Fruit fly (Drosophila melanogaster) Kc167 (cell line): Measurements from ENCODE around the gene crol.

ENCODE experiments used
- Myc ChIP-seq: fragments of >200 bp; optimal IDR thresholded peaks from 2 replicates; lab custom pipeline; 2017; ENCODE audit warnings: missing external identifiers
- Sin3A ChIP-seq: fragments of >200 bp; optimal IDR thresholded peaks from 2 replicates; lab custom pipeline; 2018; ENCODE audit warnings: missing external identifiers
- h ChIP-seq: fragments of >200 bp; optimal IDR thresholded peaks from 3 replicates; lab custom pipeline; 2018; ENCODE audit warnings: missing external identifiers
- insv ChIP-seq: fragments of >200 bp; optimal IDR thresholded peaks from 3 replicates; lab custom pipeline; 2018; ENCODE audit warnings: missing external identifiers
- psq ChIP-seq: fragments of >200 bp; optimal IDR thresholded peaks from 2 replicates; lab custom pipeline; 2017; ENCODE audit warnings: missing external identifiers
- ttk ChIP-seq: sonication (Bioruptor generic); optimal IDR thresholded peaks from 2 replicates; lab custom pipeline; 2017; ENCODE audit warnings: missing external identifiers

The crol gene

dm6 chr2L:11836943-11837342 lies 27.7 kb upstream of the crol start, which contains the start of gene Sfp33A4:
Gene Sfp33A4, plus strand, starts transcription at chr2L:11837243.
- TF ChIP-seq Myc, result no peak
- TF ChIP-seq psq (lab: Kevin White, UChicago), result no peak
- no peak for TF ChIP-seq ttk (lab: Kevin White, UChicago)
- no peak for TF ChIP-seq Sin3A
- TF ChIP-seq insv (lab: Kevin White, UChicago), result no peak
- TF ChIP-seq h (lab: Kevin White, UChicago), result no peak

dm6 chr2L:11834308-11834707 lies 25.1 kb upstream of the crol start, which contains the start of gene CG45012:
Gene CG45012, plus strand, starts transcription at chr2L:11834608.
- TF ChIP-seq h (lab: Kevin White, UChicago), result no peak
- no peak for TF ChIP-seq Sin3A
- no peak for TF ChIP-seq insv (lab: Kevin White, UChicago)
- no peak for TF ChIP-seq Myc
- no peak for TF ChIP-seq psq (lab: Kevin White, UChicago)
- TF ChIP-seq ttk (lab: Kevin White, UChicago), result no peak

dm6 chr2L:11833786-11834185 lies 24.5 kb upstream of the crol start, which contains the start of gene CG45011:
Gene CG45011, plus strand, starts transcription at chr2L:11834086.
- no peak for TF ChIP-seq Myc
- TF ChIP-seq insv (lab: Kevin White, UChicago), result no peak
- TF ChIP-seq ttk (lab: Kevin White, UChicago), result no peak
- no peak for TF ChIP-seq Sin3A
- no peak for TF ChIP-seq h (lab: Kevin White, UChicago)
- no peak for TF ChIP-seq psq (lab: Kevin White, UChicago)

dm6 chr2L:11829277-11829676 lies 20.0 kb upstream of the crol start, which contains the start of gene esc:
Gene esc, minus strand, starts transcription at chr2L:11829405.
- TF ChIP-seq insv (lab: Kevin White, UChicago), result no peak
- TF ChIP-seq ttk (lab: Kevin White, UChicago), result no peak
- no peak for TF ChIP-seq Sin3A
- TF ChIP-seq Myc, result no peak
- no peak for TF ChIP-seq h (lab: Kevin White, UChicago)
- no peak for TF ChIP-seq psq (lab: Kevin White, UChicago)

- no peak for TF ChIP-seq psq (lab: Kevin White, UChicago)
- TF ChIP-seq Sin3A, result no peak
- no peak for TF ChIP-seq Myc
These were observed 14.4 kb upstream of the crol start for dm6 chr2L:11823470-11824162.

dm6 chr2L:11816376-11816775 lies 7.1 kb upstream of the crol start:
- TF ChIP-seq psq (lab: Kevin White, UChicago), result no peak
- TF ChIP-seq h (lab: Kevin White, UChicago), result peak; percentile 47

- TF ChIP-seq ttk (lab: Kevin White, UChicago), result no peak
- TF ChIP-seq h (lab: Kevin White, UChicago), result no peak
These were observed 4.4 kb upstream of the crol start, which contains the start of gene CycY for dm6 chr2L:11813665-11814087. Gene CycY, minus strand, starts transcription at chr2L:11813780.

- TF ChIP-seq Sin3A (no peak), psq (lab: Kevin White, UChicago) (no peak), h (lab: Kevin White, UChicago) (no peak)
These were observed 3.8 kb upstream of the crol start for dm6 chr2L:11812781-11813664.

dm6 chr2L:11809823-11810222 lies 585 bp upstream of the crol start:
- TF ChIP-seq Myc (no peak), h (lab: Kevin White, UChicago) (no peak), insv (lab: Kevin White, UChicago) (no peak), psq (lab: Kevin White, UChicago) (no peak), Sin3A (no peak), ttk (lab: Kevin White, UChicago) (no peak)

- no peak for TF ChIP-seq Myc
- no peak for TF ChIP-seq ttk (lab: Kevin White, UChicago)
- no peak for TF ChIP-seq h (lab: Kevin White, UChicago)
- TF ChIP-seq psq (lab: Kevin White, UChicago), result no peak
These were observed 924 bp downstream of the crol start for dm6 chr2L:11808327-11808701.

- no peak for TF ChIP-seq Sin3A
- TF ChIP-seq psq (lab: Kevin White, UChicago), result peak; percentile 32
These were observed 1.5 kb downstream of the crol start for dm6 chr2L:11807697-11808226.
